Worm (Caenorhabditis elegans) whole organism, dauer: Measurements from ENCODE around the gene dmsr-11.

Experiments
- unc-62 ChIP-seq: sonication (generic microtip); optimal IDR thresholded peaks from 2 replicates; lab custom pipeline; 2017; ENCODE audit warnings: missing biosample characterization, missing genetic modification reagents, missing genetic modification characterization

The dmsr-11 gene

DNA sequence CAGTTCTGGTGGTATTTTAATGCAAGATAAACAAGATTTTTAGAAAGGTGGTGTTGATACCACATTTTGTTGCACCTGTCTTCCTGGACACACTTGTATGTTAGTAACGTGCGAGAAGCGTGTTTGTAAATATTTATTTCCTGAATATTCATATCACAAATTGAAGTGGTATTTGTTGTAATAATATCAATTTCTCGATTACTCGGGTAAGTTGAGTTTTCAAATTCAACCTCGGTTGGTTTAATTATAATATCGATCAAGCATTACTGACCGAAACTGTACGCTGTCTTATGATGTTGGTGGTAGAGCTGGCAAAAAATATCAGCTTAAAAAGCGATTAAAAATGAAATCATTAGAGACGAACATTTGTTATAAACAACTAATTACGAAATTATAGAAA is at the start of gene dmsr-11:
dmsr-11 (minus strand) TSS at position 101 of the 400 bp plus-strand sequence.
- no peak for TF ChIP-seq unc-62 (GFP tag; lab: Kevin White, UChicago)

DNA sequence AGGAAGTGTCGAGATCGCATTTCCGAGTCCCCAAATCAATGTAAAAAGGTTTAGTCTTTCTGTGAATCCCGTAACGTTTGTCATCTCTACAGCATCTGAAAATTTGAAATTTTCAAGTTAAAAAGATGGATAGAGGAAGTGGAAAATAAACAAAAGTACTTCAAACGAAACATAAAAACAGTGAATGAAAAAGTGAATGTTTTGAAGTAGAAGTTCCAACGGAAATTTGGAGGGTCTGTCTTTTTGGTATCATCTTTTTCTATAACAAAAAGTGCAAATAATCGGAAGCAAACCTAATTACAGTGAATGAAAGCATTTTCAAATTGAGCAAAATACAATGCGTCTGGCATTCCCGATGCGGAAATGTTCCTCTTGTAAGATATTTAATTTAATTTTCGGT is 42.6 kb upstream of the dmsr-11 start, which contains the start of gene lgc-54:
lgc-54 (minus strand) TSS at position 101 of the 400 bp plus-strand sequence.
- no peak for TF ChIP-seq unc-62 (GFP tag; lab: Kevin White, UChicago)

- no peak for TF ChIP-seq unc-62 (GFP tag; lab: Kevin White, UChicago)
These were observed 38.5 kb upstream of the dmsr-11 start, which contains the start of gene T15B7.1 for ce11 chrV:6842437-6842836. TSS of gene T15B7.1 (plus strand) at chrV:6842737.

- TF ChIP-seq unc-62 (GFP tag; lab: Kevin White, UChicago) = no peak
These were observed 35.1 kb upstream of the dmsr-11 start, which contains the start of gene hpo-8 for ce11 chrV:6839008-6839407. TSS of gene hpo-8 (plus strand) at chrV:6839289.

DNA sequence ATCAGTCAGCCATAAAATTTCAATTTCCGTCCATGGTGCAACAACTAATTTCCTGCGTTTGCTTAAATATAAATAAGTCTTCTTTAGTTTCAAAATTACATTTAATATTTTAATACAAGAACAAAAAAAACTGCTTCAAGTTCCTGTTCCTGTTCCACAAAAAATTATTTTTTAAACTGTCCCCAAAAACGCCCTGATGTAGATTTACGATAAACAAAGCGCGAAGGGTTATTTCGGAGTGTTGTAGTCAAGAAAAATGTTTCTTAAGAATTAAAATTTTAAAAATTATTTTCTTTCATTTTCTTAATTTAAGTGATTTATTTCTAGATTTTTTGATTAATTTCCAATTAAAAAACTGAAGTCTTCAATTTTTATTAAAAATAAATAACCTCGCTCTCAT is 34.7 kb upstream of the dmsr-11 start, which contains the start of gene T15B7.15:
T15B7.15 (minus strand) TSS at position 67 of the 400 bp plus-strand sequence.
- TF ChIP-seq unc-62 (GFP tag; lab: Kevin White, UChicago) = no peak

DNA sequence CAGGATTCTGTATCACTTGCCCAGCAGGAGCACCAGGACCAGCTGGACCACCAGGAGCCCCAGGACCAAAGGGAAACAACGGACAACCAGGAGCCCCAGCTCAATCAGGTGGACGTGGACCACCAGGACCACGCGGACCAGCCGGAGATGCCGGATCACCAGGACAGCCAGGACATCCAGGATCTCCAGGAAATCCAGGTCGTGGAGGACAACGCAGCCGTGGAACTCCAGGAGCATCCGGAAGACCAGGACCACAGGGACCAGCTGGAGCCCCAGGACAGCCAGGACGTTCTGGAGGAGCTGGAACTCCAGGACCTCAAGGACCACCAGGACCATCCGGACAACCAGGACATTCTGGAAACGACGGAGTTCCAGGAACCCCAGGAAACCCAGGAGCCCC is 32.1 kb upstream of the dmsr-11 start:
- TF ChIP-seq unc-62 (GFP tag; lab: Kevin White, UChicago) = no peak

ce11 chrV:6835242-6835641 is 31.4 kb upstream of the dmsr-11 start, which contains the start of the genes T15B7.14 and col-143:
TSS of gene T15B7.14 (minus strand) at chrV:6835342.
TSS of gene col-143 (plus strand) at chrV:6835635.
- TF ChIP-seq unc-62 (GFP tag; lab: Kevin White, UChicago) = no peak

- no peak for TF ChIP-seq unc-62 (GFP tag; lab: Kevin White, UChicago)
These were observed 27.6 kb upstream of the dmsr-11 start for ce11 chrV:6831539-6831938.

DNA sequence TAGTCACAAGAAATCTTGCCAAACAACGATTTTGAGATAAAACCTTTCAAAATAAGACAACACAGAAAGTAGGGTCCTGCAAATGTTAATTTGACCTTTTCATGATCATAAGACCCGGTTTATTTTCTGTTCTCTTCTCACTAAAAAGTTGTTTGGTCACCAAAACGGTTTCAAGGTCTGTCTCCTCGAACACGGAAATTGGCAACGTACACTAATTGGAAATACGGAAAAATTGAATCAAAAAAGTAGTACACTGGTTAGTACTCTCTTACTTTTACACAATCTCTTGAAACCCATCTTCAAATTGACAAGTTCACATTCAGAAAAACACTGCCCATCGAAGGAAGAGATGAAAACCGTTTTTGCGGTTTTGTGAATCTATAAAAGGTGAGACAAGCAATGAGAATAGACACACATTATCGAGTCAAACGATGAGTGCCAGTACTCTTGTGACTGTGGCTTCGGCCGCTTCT is 26.9 kb upstream of the dmsr-11 start, which contains the start of gene col-142:
col-142 (plus strand) TSS at position 423 of the 473 bp plus-strand sequence.
- TF ChIP-seq unc-62 (GFP tag; lab: Kevin White, UChicago) = no peak

- no peak for TF ChIP-seq unc-62 (GFP tag; lab: Kevin White, UChicago)
These were observed 26.2 kb upstream of the dmsr-11 start for ce11 chrV:6830075-6830474.

DNA sequence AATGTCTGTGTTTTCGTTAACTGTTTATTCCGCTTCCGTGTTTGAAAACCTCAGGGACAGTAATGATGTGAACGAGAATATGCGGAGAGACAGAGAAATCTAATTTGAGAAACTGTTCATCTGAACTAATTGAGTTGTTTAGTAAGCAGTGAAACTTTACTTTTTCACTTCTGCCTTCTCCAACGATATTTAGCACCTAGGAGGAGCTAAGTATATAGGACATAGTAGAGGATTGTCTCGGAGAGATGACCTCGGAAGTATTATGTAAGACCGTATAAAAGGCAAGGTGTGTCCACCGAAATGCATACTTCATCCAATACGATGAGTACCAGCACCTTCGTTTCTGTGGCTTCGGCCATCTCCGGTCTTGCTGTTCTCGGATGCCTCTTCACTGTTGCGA is 25.5 kb upstream of the dmsr-11 start, which contains the start of gene col-141:
col-141 (plus strand) TSS at position 301 of the 400 bp plus-strand sequence.
- no peak for TF ChIP-seq unc-62 (GFP tag; lab: Kevin White, UChicago)

DNA sequence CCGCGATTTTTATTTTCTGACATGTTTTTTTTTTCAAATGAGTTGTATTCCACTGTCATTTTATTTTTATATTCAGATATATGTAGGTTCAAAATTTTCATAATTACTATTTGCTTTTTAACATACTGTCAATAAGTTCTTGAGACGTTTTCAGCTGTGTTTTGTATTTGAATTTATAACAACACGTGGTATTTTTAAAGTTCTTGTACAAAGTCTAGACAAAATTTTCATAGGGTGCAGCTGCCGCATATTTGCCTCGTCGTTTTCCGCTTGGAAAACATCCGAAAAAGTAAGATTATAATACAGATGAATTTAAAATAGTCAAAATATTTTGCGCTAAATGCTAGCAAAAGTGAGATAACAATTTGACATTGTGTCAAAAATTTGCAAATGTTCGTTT is 24.9 kb upstream of the dmsr-11 start, which contains the start of gene dmsr-15:
dmsr-15 (minus strand) TSS at position 101 of the 400 bp plus-strand sequence.
- TF ChIP-seq unc-62 (GFP tag; lab: Kevin White, UChicago) = no peak

DNA sequence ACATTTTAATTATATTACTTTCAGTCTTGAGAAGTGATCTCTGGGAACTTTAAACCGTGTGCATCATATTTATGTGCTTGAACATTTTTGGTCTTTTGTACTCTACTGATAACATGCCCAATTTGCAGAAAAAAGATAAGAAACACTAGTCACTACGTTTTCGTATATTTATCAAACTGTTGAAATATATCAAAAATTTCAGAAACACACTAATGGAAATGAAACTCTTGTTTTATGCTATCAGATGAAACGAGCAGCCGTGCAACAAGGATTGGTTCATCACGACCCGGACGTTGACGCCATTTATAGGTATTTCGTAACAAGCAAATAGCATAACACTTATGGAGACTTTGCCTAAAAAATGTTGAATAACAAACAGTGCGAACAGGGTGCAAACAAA is 19.5 kb upstream of the dmsr-11 start:
- no peak for TF ChIP-seq unc-62 (GFP tag; lab: Kevin White, UChicago)

DNA sequence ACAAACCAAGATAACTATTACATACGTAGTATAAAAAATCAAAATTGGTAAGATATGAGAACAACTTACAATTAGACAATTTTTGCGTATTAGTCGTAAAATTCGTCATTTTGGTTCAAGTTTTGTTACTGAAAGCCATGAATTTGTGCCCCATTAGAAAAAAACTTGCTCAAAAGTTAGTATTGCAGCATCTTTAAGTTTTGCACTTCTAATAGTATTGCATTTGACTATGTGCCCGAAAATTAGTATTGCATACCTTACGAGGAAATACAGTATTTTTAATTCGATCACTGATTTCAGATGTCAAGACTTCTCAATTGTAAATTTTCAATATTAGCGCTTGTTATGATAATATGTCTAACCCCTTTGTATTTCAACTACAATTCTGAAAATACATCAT is 17.6 kb upstream of the dmsr-11 start, which contains the start of gene T15B7.8:
T15B7.8 (plus strand) TSS at position 301 of the 400 bp plus-strand sequence.
- TF ChIP-seq unc-62 (GFP tag; lab: Kevin White, UChicago) = no peak

- no peak for TF ChIP-seq unc-62 (GFP tag; lab: Kevin White, UChicago)
These were observed 15.9 kb upstream of the dmsr-11 start, which contains the start of gene dmsr-13 for ce11 chrV:6819812-6820211. TSS of gene dmsr-13 (minus strand) at chrV:6819912.

ce11 chrV:6817184-6817583 is 13.3 kb upstream of the dmsr-11 start, which contains the start of gene dmsr-14:
TSS of gene dmsr-14 (minus strand) at chrV:6817284.
- TF ChIP-seq unc-62 (GFP tag; lab: Kevin White, UChicago) = no peak

DNA sequence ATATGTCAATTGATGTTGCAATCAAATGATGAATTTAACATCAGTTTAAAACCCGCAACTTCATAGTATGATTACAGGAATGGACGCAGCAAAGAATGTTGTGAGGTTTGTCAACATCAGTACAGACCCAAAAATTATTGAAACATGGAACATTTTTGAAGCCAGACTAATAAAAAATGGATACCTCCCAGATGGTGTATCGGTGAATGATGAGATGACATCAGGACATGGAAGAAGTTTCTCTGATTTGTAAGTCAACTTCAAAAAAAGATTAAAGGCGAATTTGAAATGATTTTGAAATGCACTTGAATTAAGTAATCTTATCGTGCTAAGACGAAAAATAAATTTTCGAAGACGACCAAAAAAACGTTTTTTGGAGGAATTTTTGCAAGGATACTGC is 10.0 kb upstream of the dmsr-11 start:
- TF ChIP-seq unc-62 (GFP tag; lab: Kevin White, UChicago) = no peak
